Worm (Caenorhabditis elegans) whole organism, L4 larva: ENCODE measurements around the gene D1054.5.

ENCODE experiments used
- D1046.2 ChIP-seq: fragments of 200-800 bp; sonication (Bioruptor generic); IDR thresholded peaks from 2 replicates; pipeline ENCODE4 v1.3.6; 2022; ENCODE audit warnings: missing genetic modification characterization, missing compliant biosample characterization
- ama-1 ChIP-seq: fragments of 150-350 bp; optimal IDR thresholded peaks from 2 replicates; lab custom pipeline; 2014; ENCODE audit warnings: inconsistent platforms, mixed read lengths
- ceh-28 ChIP-seq: fragments of 150-350 bp; optimal IDR thresholded peaks from 2 replicates; lab custom pipeline; 2014; ENCODE audit warnings: missing biosample characterization, missing genetic modification reagents, missing genetic modification characterization
- mdl-1 ChIP-seq, 2 experiments: fragments of 150-350 bp in 1 of 2; sonication (generic microtip) in 1 of 2; optimal IDR thresholded peaks; 2 replicates each; lab custom pipeline; 2014 to 2017; ENCODE audit warnings: missing biosample characterization in 2 of 2, missing genetic modification characterization in 2 of 2
- nhr-6 ChIP-seq: fragments of 150-350 bp; optimal IDR thresholded peaks from 2 replicates; lab custom pipeline; 2014; ENCODE audit warnings: missing biosample characterization, missing genetic modification characterization
- zag-1 ChIP-seq: fragments of 150-350 bp; optimal IDR thresholded peaks from 2 replicates; lab custom pipeline; 2014; ENCODE audit warnings: missing biosample characterization, missing genetic modification characterization

ce11 chrV:10802060-10802459 is 25.7 kb upstream of the D1054.5 start:
- TF ChIP-seq zag-1 (no peak), nhr-6 (no peak), D1046.2 (no peak), ama-1 (lab: Kevin White, UChicago) (no peak), ceh-28 (no peak), mdl-1 (tag; optimal IDR thresholded peaks at IDR 0.05; lab: Kevin White, UChicago) (peak in 1 of 2 experiments; percentile 49)
